Worm (Caenorhabditis elegans) whole organism, young adult: ENCODE results near the gene ZK643.6.

Source experiments
- B0261.1 ChIP-seq: sonication (generic microtip); optimal IDR thresholded peaks from 2 replicates; lab custom pipeline; 2016; ENCODE audit warnings: mild to moderate bottlenecking, missing genetic modification characterization, moderate library complexity, missing compliant biosample characterization
- B0336.3 ChIP-seq: fragments of 200-800 bp; sonication (Bioruptor generic); IDR thresholded peaks from 2 replicates; pipeline ENCODE4 v1.3.6; 2022; ENCODE audit warnings: missing genetic modification characterization, missing compliant biosample characterization
- F10E7.11 ChIP-seq: sonication (generic microtip); optimal IDR thresholded peaks from 2 replicates; lab custom pipeline; 2017; ENCODE audit warnings: mild to moderate bottlenecking, missing genetic modification characterization, moderate library complexity, missing compliant biosample characterization
- F23B12.7 ChIP-seq: sonication (generic microtip); optimal IDR thresholded peaks from 2 replicates; lab custom pipeline; 2017; ENCODE audit warnings: missing genetic modification characterization, mild to moderate bottlenecking, missing compliant biosample characterization, antibody characterized with exemption, moderate library complexity; ENCODE audit not compliant: insufficient read depth
- F57A8.1 ChIP-seq: fragments of 200-800 bp; sonication (Bioruptor generic); optimal IDR thresholded peaks from 2 replicates; lab custom pipeline; 2018; ENCODE audit warnings: mild to moderate bottlenecking, missing genetic modification characterization, moderate library complexity, missing compliant biosample characterization
- K12H6.12 ChIP-seq: fragments of 200-800 bp; sonication (Bioruptor generic); optimal IDR thresholded peaks from 2 replicates; lab custom pipeline; 2018; ENCODE audit warnings: mild to moderate bottlenecking, missing genetic modification characterization, missing compliant biosample characterization
- Y53G8AR.9 ChIP-seq: fragments of 200-800 bp; sonication (Bioruptor generic); conservative IDR thresholded peaks from 2 replicates; pipeline ENCODE4 v1.3.6; 2022; ENCODE audit warnings: missing genetic modification reagents, missing genetic modification characterization, missing compliant biosample characterization
- Y56A3A.18 ChIP-seq: fragments of 200-800 bp; sonication (Bioruptor generic); IDR thresholded peaks from 2 replicates; pipeline ENCODE4 v1.3.6; 2022; ENCODE audit warnings: missing genetic modification reagents, missing genetic modification characterization, missing compliant biosample characterization
- Y79H2A.3 ChIP-seq: fragments of 200-800 bp; sonication (Bioruptor generic); conservative IDR thresholded peaks from 2 replicates; pipeline ENCODE4 v1.3.6; 2022; ENCODE audit warnings: missing genetic modification reagents, missing genetic modification characterization, missing compliant biosample characterization
- Y95B8A.8 ChIP-seq: fragments of 200-800 bp; sonication (Bioruptor generic); IDR thresholded peaks from 2 replicates; pipeline ENCODE4 v1.3.6; 2022; ENCODE audit warnings: missing genetic modification reagents, missing genetic modification characterization, missing compliant biosample characterization
- ZK185.1 ChIP-seq: sonication (generic microtip); optimal IDR thresholded peaks from 2 replicates; lab custom pipeline; 2016; ENCODE audit warnings: mild to moderate bottlenecking, missing genetic modification characterization, missing compliant biosample characterization; ENCODE audit not compliant: poor library complexity, severe bottlenecking
- ama-1 ChIP-seq, 3 experiments: fragments of 150-350 bp in 1 of 3; sonication (generic microtip) in 2 of 3; optimal IDR thresholded peaks; 2 replicates each; lab custom pipeline; 2014 to 2018; ENCODE audit warnings: missing biosample characterization in 2 of 3, missing genetic modification characterization in 2 of 3, missing genetic modification reagents in 2 of 3
- aptf-3 ChIP-seq: fragments of 200-800 bp; sonication (Bioruptor generic); IDR thresholded peaks from 2 replicates; pipeline ENCODE4 v1.3.6; 2022; ENCODE audit warnings: missing genetic modification characterization, missing compliant biosample characterization
- athp-1 ChIP-seq: sonication (generic microtip); optimal IDR thresholded peaks from 2 replicates; lab custom pipeline; 2017; ENCODE audit warnings: mild to moderate bottlenecking, missing genetic modification characterization, missing compliant biosample characterization
- attf-5 ChIP-seq: fragments of 200-800 bp; sonication (Bioruptor generic); optimal IDR thresholded peaks from 2 replicates; lab custom pipeline; 2018; ENCODE audit warnings: mild to moderate bottlenecking, missing genetic modification characterization, missing compliant biosample characterization
- cebp-1 ChIP-seq, 2 experiments: fragments of 200-800 bp in 1 of 2; sonication (Bioruptor generic) in 1 of 2; sonication (generic microtip) in 1 of 2; IDR thresholded peaks in 1 of 2; optimal IDR thresholded peaks in 1 of 2; 2 replicates each; pipeline versions ENCODE4 v1.3.6 to Lab custom; 2017 to 2022; ENCODE audit warnings: missing compliant biosample characterization in 2 of 2, missing genetic modification characterization in 2 of 2, mild to moderate bottlenecking in 1 of 2, missing genetic modification reagents in 1 of 2, moderate library complexity in 1 of 2
- ceh-58 ChIP-seq: fragments of 200-800 bp; sonication (Bioruptor generic); IDR thresholded peaks from 2 replicates; pipeline ENCODE4 v1.3.6; 2022; ENCODE audit warnings: missing genetic modification characterization, missing compliant biosample characterization
- chd-7 ChIP-seq: sonication (generic microtip); optimal IDR thresholded peaks from 2 replicates; lab custom pipeline; 2016; ENCODE audit warnings: mild to moderate bottlenecking, missing genetic modification characterization, moderate library complexity, missing compliant biosample characterization
- dox-1 ChIP-seq: fragments of 200-800 bp; sonication (Bioruptor generic); IDR thresholded peaks from 2 replicates; pipeline ENCODE4 v1.3.6; 2022; ENCODE audit warnings: missing genetic modification reagents, missing genetic modification characterization, missing compliant biosample characterization
- egl-18 ChIP-seq: fragments of 200-800 bp; sonication (Bioruptor generic); IDR thresholded peaks from 2 replicates; pipeline ENCODE4 v1.3.6; 2022; ENCODE audit warnings: missing genetic modification reagents, missing genetic modification characterization, missing compliant biosample characterization
- egrh-3 ChIP-seq: fragments of 200-800 bp; sonication (Bioruptor generic); IDR thresholded peaks from 2 replicates; pipeline ENCODE4 v1.3.6; 2022; ENCODE audit warnings: missing genetic modification reagents, missing genetic modification characterization, missing compliant biosample characterization
- ekl-4 ChIP-seq: fragments of 200-800 bp; sonication (Bioruptor generic); IDR thresholded peaks from 2 replicates; pipeline ENCODE4 v1.3.6; 2022; ENCODE audit warnings: missing genetic modification reagents, missing genetic modification characterization, missing compliant biosample characterization
- fkh-3 ChIP-seq: sonication (generic microtip); optimal IDR thresholded peaks from 2 replicates; lab custom pipeline; 2016; ENCODE audit warnings: mild to moderate bottlenecking, missing genetic modification characterization, missing compliant biosample characterization
- hrde-1 ChIP-seq: sonication (generic microtip); optimal IDR thresholded peaks from 2 replicates; lab custom pipeline; 2016; ENCODE audit warnings: missing genetic modification characterization, mild to moderate bottlenecking, missing compliant biosample characterization, moderate library complexity, missing genotype, missing genetic modification reagents, borderline replicate concordance
- hsf-1 ChIP-seq: fragments of 200-800 bp; sonication (Bioruptor generic); IDR thresholded peaks from 2 replicates; pipeline ENCODE4 v1.3.6; 2022; ENCODE audit warnings: missing genetic modification reagents, missing genetic modification characterization, missing compliant biosample characterization
- let-607 ChIP-seq, 2 experiments: fragments of 200-800 bp in 1 of 2; sonication (Bioruptor generic) in 1 of 2; sonication (generic microtip) in 1 of 2; optimal IDR thresholded peaks; 2 replicates each; lab custom pipeline; 2016 to 2018; ENCODE audit warnings: mild to moderate bottlenecking in 2 of 2, missing compliant biosample characterization in 2 of 2, missing genetic modification characterization in 2 of 2, moderate library complexity in 2 of 2, missing genotype in 1 of 2
- lin-35 ChIP-seq, 3 experiments: fragments of 150-350 bp in 2 of 3; sonication (generic microtip) in 1 of 3; optimal IDR thresholded peaks; 2 replicates each; lab custom pipeline; 2014 to 2018; ENCODE audit warnings: missing biosample characterization in 3 of 3, missing genetic modification characterization in 3 of 3, missing genetic modification reagents in 3 of 3
- lin-40 ChIP-seq: sonication (generic microtip); optimal IDR thresholded peaks from 2 replicates; lab custom pipeline; 2016; ENCODE audit warnings: missing genetic modification characterization, mild to moderate bottlenecking, missing compliant biosample characterization, missing genotype, missing genetic modification reagents
- lin-54 ChIP-seq: fragments of 200-800 bp; sonication (Bioruptor generic); optimal IDR thresholded peaks from 2 replicates; lab custom pipeline; 2018; ENCODE audit warnings: mild to moderate bottlenecking, missing genetic modification characterization, missing compliant biosample characterization
- madf-6 ChIP-seq: fragments of 200-800 bp; sonication (Bioruptor generic); IDR thresholded peaks from 2 replicates; pipeline ENCODE4 v1.3.6; 2022; ENCODE audit warnings: missing genetic modification reagents, missing genetic modification characterization, missing compliant biosample characterization
- mel-28 ChIP-seq: sonication (generic microtip); optimal IDR thresholded peaks from 2 replicates; lab custom pipeline; 2016; ENCODE audit warnings: borderline replicate concordance, mild to moderate bottlenecking, missing genetic modification characterization, missing compliant biosample characterization
- nfya-1 ChIP-seq: sonication (generic microtip); optimal IDR thresholded peaks from 2 replicates; lab custom pipeline; 2017; ENCODE audit warnings: antibody characterized with exemption, missing compliant biosample characterization, missing genetic modification characterization, borderline replicate concordance; ENCODE audit not compliant: insufficient read depth
- nfyb-1 ChIP-seq: fragments of 200-800 bp; sonication (Bioruptor generic); IDR thresholded peaks from 2 replicates; pipeline ENCODE4 v1.3.6; 2022; ENCODE audit warnings: missing genetic modification reagents, missing genetic modification characterization, missing compliant biosample characterization
- nhr-120 ChIP-seq: fragments of 200-800 bp; sonication (Bioruptor generic); IDR thresholded peaks from 2 replicates; pipeline ENCODE4 v1.3.6; 2022; ENCODE audit warnings: missing genetic modification characterization, missing compliant biosample characterization
- rcor-1 ChIP-seq: fragments of 200-800 bp; sonication (Bioruptor generic); IDR thresholded peaks from 2 replicates; pipeline ENCODE4 v1.3.6; 2022; ENCODE audit warnings: missing genetic modification reagents, missing genetic modification characterization, missing compliant biosample characterization
- repo-1 ChIP-seq: sonication (generic microtip); optimal IDR thresholded peaks from 2 replicates; lab custom pipeline; 2017; ENCODE audit warnings: mild to moderate bottlenecking, missing genetic modification characterization, missing compliant biosample characterization
- tbx-9 ChIP-seq: sonication (generic microtip); optimal IDR thresholded peaks from 2 replicates; lab custom pipeline; 2016; ENCODE audit warnings: borderline replicate concordance, missing genetic modification characterization, inconsistent platforms, missing compliant biosample characterization
- zim-3 ChIP-seq: sonication (generic microtip); optimal IDR thresholded peaks from 2 replicates; lab custom pipeline; 2017; ENCODE audit warnings: mild to moderate bottlenecking, missing genetic modification characterization, moderate library complexity, missing compliant biosample characterization
- ztf-18 ChIP-seq: sonication (generic microtip); optimal IDR thresholded peaks from 2 replicates; lab custom pipeline; 2016; ENCODE audit warnings: missing genotype, mild to moderate bottlenecking, missing genetic modification characterization, missing compliant biosample characterization
- ztf-26 ChIP-seq: sonication (generic microtip); optimal IDR thresholded peaks from 2 replicates; lab custom pipeline; 2017; ENCODE audit warnings: missing genetic modification characterization, missing compliant biosample characterization

The ZK643.6 gene

DNA sequence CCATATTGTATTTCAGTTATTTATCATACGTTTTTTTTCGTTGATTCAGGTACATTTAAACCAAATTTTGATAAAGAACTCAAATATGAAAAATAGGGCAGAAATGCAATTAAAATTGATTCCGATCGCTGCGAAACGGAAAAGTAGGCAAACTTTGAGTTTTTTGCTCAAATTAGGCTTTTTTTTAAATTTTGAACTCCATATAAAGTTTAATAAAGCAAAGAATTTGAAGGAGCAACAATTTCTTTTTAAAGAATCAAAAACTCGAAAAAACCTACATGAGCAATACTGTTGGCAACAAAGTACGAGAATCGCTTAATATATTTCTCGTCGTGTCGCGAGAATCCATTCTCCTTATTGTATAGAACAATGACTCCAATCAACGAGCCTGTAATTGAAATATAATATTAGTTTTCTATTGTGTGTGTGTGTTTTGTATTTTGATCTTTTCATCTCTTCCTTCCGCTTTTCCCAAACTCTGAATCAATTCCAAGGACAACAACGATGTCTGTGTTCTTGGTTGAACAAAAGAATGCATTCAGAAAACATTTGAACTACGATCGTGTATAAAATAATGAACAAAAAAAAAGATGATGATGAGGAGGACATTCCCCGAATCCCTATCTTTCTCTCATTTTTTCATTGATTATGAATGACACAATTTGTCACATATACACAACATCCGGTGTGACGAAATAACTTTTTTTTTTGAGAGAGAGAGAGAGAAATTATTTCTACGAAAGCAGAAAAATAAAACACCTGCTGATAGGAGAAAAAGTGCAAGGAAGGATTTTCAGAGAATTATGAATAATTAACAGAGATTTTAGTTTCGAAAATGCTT is 18.2 kb upstream of the ZK643.6 start:
- TF ChIP-seq chd-7 (tag; lab: Kevin White, UChicago) (peak; percentile 52), B0261.1 (tag; lab: Kevin White, UChicago) (no peak), lin-35 (GFP tag; optimal IDR thresholded peaks at IDR 0.05; lab: Kevin White, UChicago) (peak in 1 of 3 experiments; percentile 31), tbx-9 (tag; lab: Kevin White, UChicago) (no peak), lin-40 (tag; lab: Kevin White, UChicago) (peak; percentile 9), ekl-4 (GFP tag; lab: Robert Waterston, UW) (peak; percentile 53; the same call in 1 of the 2 replicates), Y53G8AR.9 (GFP tag; lab: Robert Waterston, UW) (0 out of 2 replicates have a peak, but pooled peaks have one; percentile 21), K12H6.12 (tag; lab: Kevin White, UChicago) (peak; percentile 20), zim-3 (tag; lab: Kevin White, UChicago) (peak; percentile 29), hsf-1 (GFP tag; lab: Robert Waterston, UW) (0 out of 2 replicates have a peak, but pooled peaks have one; percentile 31), ZK185.1 (tag; lab: Kevin White, UChicago) (peak; percentile 9), cebp-1 (GFP tag; IDR thresholded peaks at IDR 0.05; lab: Robert Waterston, UW) (peak; percentile 33; the same call in 1 of the 2 replicates), cebp-1 (tag; optimal IDR thresholded peaks at IDR 0.05; lab: Kevin White, UChicago) (peak; percentile 71), Y95B8A.8 (GFP tag; lab: Robert Waterston, UW) (0 out of 2 replicates have a peak, but pooled peaks have one; percentile 22), nfyb-1 (GFP tag; lab: Robert Waterston, UW) (peak; percentile 34; the same call in 1 of the 2 replicates), rcor-1 (GFP tag; lab: Robert Waterston, UW) (0 out of 2 replicates have a peak, but pooled peaks have one; percentile 7), nfya-1 (tag; lab: Kevin White, UChicago) (no peak), aptf-3 (GFP tag; lab: Robert Waterston, UW) (no peak)

DNA sequence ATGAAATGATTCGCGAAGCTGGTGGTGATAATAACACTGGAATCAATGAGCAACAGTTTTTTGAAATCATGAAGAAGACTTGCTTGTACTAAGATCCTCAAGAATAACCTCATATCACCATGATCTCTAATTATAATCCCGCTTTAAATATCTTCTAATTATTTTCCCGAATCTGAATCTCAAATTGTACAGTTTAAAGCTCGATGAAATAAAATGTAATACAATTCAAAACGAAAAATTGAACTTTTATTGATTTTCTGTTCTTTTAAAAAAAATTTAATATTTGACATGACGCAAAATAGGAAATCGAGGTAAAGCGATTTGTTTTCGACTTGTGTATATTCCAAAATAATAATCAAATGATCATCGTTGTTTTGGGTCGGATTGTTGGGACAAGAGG is 14.3 kb upstream of the ZK643.6 start:
- TF ChIP-seq ama-1 (optimal IDR thresholded peaks at IDR 0.05; lab: Kevin White, UChicago) (no peak), ama-1 (GFP tag; optimal IDR thresholded peaks at IDR 0.05; lab: Kevin White, UChicago) (peak in 1 of 2 experiments; percentile 90), F10E7.11 (tag; lab: Kevin White, UChicago) (peak; percentile 28), athp-1 (tag; lab: Kevin White, UChicago) (peak; percentile 48), repo-1 (tag; lab: Kevin White, UChicago) (peak; percentile 70), Y79H2A.3 (GFP tag; lab: Robert Waterston, UW) (0 out of 2 replicates have a peak, but pooled peaks have one; percentile 7), cebp-1 (GFP tag; IDR thresholded peaks at IDR 0.05; lab: Robert Waterston, UW) (no peak), cebp-1 (tag; optimal IDR thresholded peaks at IDR 0.05; lab: Kevin White, UChicago) (peak; percentile 43), F57A8.1 (no peak), egl-18 (GFP tag; lab: Robert Waterston, UW) (no peak), zim-3 (tag; lab: Kevin White, UChicago) (peak; percentile 26), mel-28 (tag; lab: Kevin White, UChicago) (peak; percentile 4), fkh-3 (tag; lab: Kevin White, UChicago) (no peak), ekl-4 (GFP tag; lab: Robert Waterston, UW) (peak; percentile 74; the same call in 1 of the 2 replicates), attf-5 (GFP tag; lab: Kevin White, UChicago) (no peak), Y56A3A.18 (GFP tag; lab: Robert Waterston, UW) (peak; percentile 45; the same call in 1 of the 2 replicates), nfyb-1 (GFP tag; lab: Robert Waterston, UW) (peak; percentile 50; the same call in 1 of the 2 replicates), nhr-120 (GFP tag; lab: Robert Waterston, UW) (0 out of 2 replicates have a peak, but pooled peaks have one; percentile 26), hrde-1 (tag; lab: Kevin White, UChicago) (peak; percentile 25), B0336.3 (GFP tag; lab: Robert Waterston, UW) (peak; percentile 73), ceh-58 (GFP tag; lab: Robert Waterston, UW) (no peak), F23B12.7 (tag; lab: Kevin White, UChicago) (peak; percentile 23), ztf-26 (tag; lab: Kevin White, UChicago) (peak; percentile 41), egrh-3 (GFP tag; lab: Robert Waterston, UW) (no peak), madf-6 (0 out of 2 replicates have a peak, but pooled peaks have one; percentile 31), let-607 (tag; optimal IDR thresholded peaks at IDR 0.05; lab: Kevin White, UChicago) (peak in 1 of 2 experiments; percentile 54), Y95B8A.8 (GFP tag; lab: Robert Waterston, UW) (peak; percentile 72; the same call in 1 of the 2 replicates), dox-1 (GFP tag; lab: Robert Waterston, UW) (0 out of 2 replicates have a peak, but pooled peaks have one; percentile 39), rcor-1 (GFP tag; lab: Robert Waterston, UW) (no peak), ztf-18 (tag; lab: Kevin White, UChicago) (peak; percentile 17), lin-54 (peak; percentile 6)
